Worm (Caenorhabditis elegans) whole organism, late embryonic: ENCODE results near the gene C32B5.7.
"Not testable (repeated sequence)": the region's sequence is repeated elsewhere in the genome, so short reads cannot be mapped to it uniquely, and the experiment has no call there.

Experiments used
- C08G9.2 ChIP-seq: sonication (generic microtip); optimal IDR thresholded peaks from 2 replicates; lab custom pipeline; 2016; ENCODE audit warnings: mild to moderate bottlenecking, missing genetic modification characterization, moderate library complexity, missing compliant biosample characterization
- T23F11.4 ChIP-seq: fragments of 200-800 bp; sonication (Bioruptor generic); optimal IDR thresholded peaks from 2 replicates; lab custom pipeline; 2018; ENCODE audit warnings: mild to moderate bottlenecking, missing genetic modification characterization, missing compliant biosample characterization
- ceh-48 ChIP-seq: sonication (generic microtip); optimal IDR thresholded peaks from 2 replicates; lab custom pipeline; 2016; ENCODE audit warnings: missing genetic modification characterization, inconsistent platforms, missing compliant biosample characterization
- dve-1 ChIP-seq: sonication (generic microtip); optimal IDR thresholded peaks from 2 replicates; lab custom pipeline; 2017; ENCODE audit warnings: antibody characterized with exemption, mild to moderate bottlenecking, missing genetic modification characterization, missing compliant biosample characterization
- eyg-1 ChIP-seq: sonication (generic microtip); optimal IDR thresholded peaks from 2 replicates; lab custom pipeline; 2016; ENCODE audit warnings: missing genotype, missing genetic modification characterization, missing compliant biosample characterization
- nfya-1 ChIP-seq: sonication (generic microtip); optimal IDR thresholded peaks from 2 replicates; lab custom pipeline; 2017; ENCODE audit warnings: missing genetic modification characterization, mild to moderate bottlenecking, missing compliant biosample characterization, antibody characterized with exemption, moderate library complexity
- nhr-11 ChIP-seq: fragments of 150-350 bp; optimal IDR thresholded peaks from 2 replicates; lab custom pipeline; 2014; ENCODE audit warnings: missing biosample characterization, missing genetic modification characterization
- pag-3 ChIP-seq: sonication (generic microtip); optimal IDR thresholded peaks from 2 replicates; lab custom pipeline; 2016; ENCODE audit warnings: missing compliant biosample characterization, missing genetic modification characterization, borderline replicate concordance
- pha-2 ChIP-seq: sonication (generic microtip); optimal IDR thresholded peaks from 2 replicates; lab custom pipeline; 2017; ENCODE audit warnings: mild to moderate bottlenecking, missing genetic modification characterization, missing compliant biosample characterization
- pha-4 ChIP-seq: fragments of 150-350 bp; optimal IDR thresholded peaks from 2 replicates; lab custom pipeline; 2018; ENCODE audit warnings: missing biosample characterization, missing genetic modification reagents, missing genetic modification characterization
- pqm-1 ChIP-seq: sonication (generic microtip); optimal IDR thresholded peaks from 2 replicates; lab custom pipeline; 2016; ENCODE audit warnings: missing genetic modification characterization, missing compliant biosample characterization
- syd-9 ChIP-seq: sonication (generic microtip); optimal IDR thresholded peaks from 2 replicates; lab custom pipeline; 2016; ENCODE audit warnings: mild to moderate bottlenecking, missing genetic modification characterization, moderate library complexity, missing compliant biosample characterization

DNA sequence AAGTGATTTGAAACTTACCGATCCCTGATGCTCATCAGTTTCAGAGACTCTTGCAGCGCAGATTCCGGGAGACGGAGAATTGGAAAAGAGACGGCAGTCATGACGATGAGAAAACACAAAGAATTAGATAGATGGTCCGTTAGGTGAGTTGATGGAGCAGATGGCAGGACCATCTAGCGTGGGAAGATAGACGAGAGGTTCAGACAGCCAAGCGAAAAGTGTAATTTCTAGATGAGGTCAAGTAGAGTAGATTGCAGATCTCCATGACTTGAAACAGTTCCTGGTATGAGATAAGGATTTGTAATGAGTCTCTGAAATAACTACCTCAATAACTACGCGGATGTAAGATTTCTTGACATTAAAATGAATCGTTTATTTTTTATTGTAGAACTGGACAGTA lies 35.8 kb downstream of the C32B5.7 start, which contains the start of gene F45D11.11:
- not testable (repeated sequence) for TF ChIP-seq syd-9; pqm-1 (tag; lab: Kevin White, UChicago); nfya-1; T23F11.4 (GFP tag; lab: Kevin White, UChicago); pha-4; eyg-1 (tag; lab: Kevin White, UChicago); pag-3 (tag; lab: Kevin White, UChicago); ceh-48; C08G9.2 (tag; lab: Kevin White, UChicago); nhr-11 (tag; lab: Kevin White, UChicago); pha-2 (tag; lab: Kevin White, UChicago); dve-1 (tag; lab: Kevin White, UChicago)
